Fruit fly (Drosophila melanogaster): ENCODE measurements around the gene CG13841.

- TF ChIP-seq CG17806 (tag; optimal IDR thresholded peaks at IDR 0.05) (no peak), CG4496 (GFP tag; IDR thresholded peaks at IDR 0.05) (no peak), gl (tag; optimal IDR thresholded peaks at IDR 0.05) (no peak), EcR (GFP tag; optimal IDR thresholded peaks at IDR 0.05) (no peak)
These were observed 48.6 kb upstream of the CG13841 start, which contains the start of gene CG13840 for dm6 chr3R:22816078-22816436.
